Worm (Caenorhabditis elegans) whole organism, L1 larva: ENCODE results near the gene F59E12.17.

Source experiments
- C04F5.9 ChIP-seq: sonication (generic microtip); optimal IDR thresholded peaks from 2 replicates; lab custom pipeline; 2016; ENCODE audit warnings: missing genetic modification characterization, missing compliant biosample characterization
- C34B4.2 ChIP-seq: sonication (generic microtip); optimal IDR thresholded peaks from 2 replicates; lab custom pipeline; 2017; ENCODE audit warnings: mild to moderate bottlenecking, missing genetic modification characterization, missing compliant biosample characterization
- F16B12.6 ChIP-seq: fragments of 150-350 bp; optimal IDR thresholded peaks from 2 replicates; lab custom pipeline; 2014; ENCODE audit warnings: missing biosample characterization, missing genetic modification characterization
- Y116A8C.19 ChIP-seq: sonication (generic microtip); optimal IDR thresholded peaks from 2 replicates; lab custom pipeline; 2016; ENCODE audit warnings: missing compliant biosample characterization, missing genetic modification characterization, borderline replicate concordance
- aha-1 ChIP-seq: fragments of 150-350 bp; optimal IDR thresholded peaks from 2 replicates; lab custom pipeline; 2014; ENCODE audit warnings: missing biosample characterization, missing genetic modification characterization
- aly-2 ChIP-seq: fragments of 150-350 bp; optimal IDR thresholded peaks from 2 replicates; lab custom pipeline; 2014; ENCODE audit warnings: missing biosample characterization, missing genetic modification characterization
- ama-1 ChIP-seq: fragments of 150-350 bp; optimal IDR thresholded peaks from 2 replicates; lab custom pipeline; 2014
- ceh-63 ChIP-seq: fragments of 200-800 bp; sonication (Bioruptor generic); optimal IDR thresholded peaks from 2 replicates; lab custom pipeline; 2018; ENCODE audit warnings: mild to moderate bottlenecking, missing genetic modification characterization, missing compliant biosample characterization
- ceh-8 ChIP-seq: fragments of 200-800 bp; sonication (Bioruptor generic); optimal IDR thresholded peaks from 2 replicates; lab custom pipeline; 2018; ENCODE audit warnings: mild to moderate bottlenecking, missing genetic modification characterization, moderate library complexity, missing compliant biosample characterization
- ces-1 ChIP-seq: fragments of 150-350 bp; optimal IDR thresholded peaks from 2 replicates; lab custom pipeline; 2014; ENCODE audit warnings: missing biosample characterization, missing genetic modification reagents, missing genetic modification characterization
- dpl-1 ChIP-seq, 3 experiments: fragments of 150-350 bp in 2 of 3; sonication (generic microtip) in 1 of 3; optimal IDR thresholded peaks; 2 replicates each; lab custom pipeline; 2014 to 2017; ENCODE audit warnings: missing biosample characterization in 3 of 3, missing genetic modification characterization in 3 of 3, missing genetic modification reagents in 3 of 3
- dsc-1 ChIP-seq: sonication (generic microtip); optimal IDR thresholded peaks from 2 replicates; lab custom pipeline; 2016; ENCODE audit warnings: mild to moderate bottlenecking, missing genetic modification characterization, missing compliant biosample characterization
- egl-27 ChIP-seq, 2 experiments: fragments of 150-350 bp in 1 of 2; sonication (generic microtip); optimal IDR thresholded peaks; 3 replicates each; lab custom pipeline; 2017 to 2018; ENCODE audit warnings: missing biosample characterization in 2 of 2, missing genetic modification characterization in 2 of 2, missing genetic modification reagents in 2 of 2
- fkh-10 ChIP-seq: sonication (generic microtip); optimal IDR thresholded peaks from 2 replicates; lab custom pipeline; 2017; ENCODE audit warnings: missing biosample characterization, missing genetic modification reagents, missing genetic modification characterization
- fkh-4 ChIP-seq: sonication (generic microtip); optimal IDR thresholded peaks from 2 replicates; lab custom pipeline; 2016; ENCODE audit warnings: missing compliant biosample characterization, missing genetic modification characterization, borderline replicate concordance
- fkh-8 ChIP-seq: sonication (generic microtip); optimal IDR thresholded peaks from 2 replicates; lab custom pipeline; 2016; ENCODE audit warnings: mild to moderate bottlenecking, missing genetic modification characterization, missing compliant biosample characterization
- fos-1 ChIP-seq: fragments of 150-350 bp; optimal IDR thresholded peaks from 2 replicates; lab custom pipeline; 2014; ENCODE audit warnings: missing biosample characterization, missing genetic modification characterization
- grh-1 ChIP-seq: fragments of 200-800 bp; sonication (Bioruptor generic); IDR thresholded peaks from 2 replicates; pipeline ENCODE4 v1.3.6; 2022; ENCODE audit warnings: missing genetic modification reagents, missing genetic modification characterization, missing compliant biosample characterization
- irx-1 ChIP-seq: sonication (generic microtip); optimal IDR thresholded peaks from 2 replicates; lab custom pipeline; 2016; ENCODE audit warnings: missing genetic modification characterization, missing compliant biosample characterization
- jun-1 ChIP-seq: fragments of 150-350 bp; optimal IDR thresholded peaks from 2 replicates; lab custom pipeline; 2014; ENCODE audit warnings: missing biosample characterization, missing genetic modification reagents, missing genetic modification characterization
- lin-13 ChIP-seq: fragments of 150-350 bp; optimal IDR thresholded peaks from 2 replicates; lab custom pipeline; 2014; ENCODE audit warnings: missing biosample characterization, missing genetic modification reagents, missing genetic modification characterization
- lin-14 ChIP-seq: fragments of 200-800 bp; sonication (Bioruptor generic); optimal IDR thresholded peaks from 2 replicates; lab custom pipeline; 2018; ENCODE audit warnings: mild to moderate bottlenecking, missing genetic modification characterization, moderate library complexity, missing compliant biosample characterization
- lin-15B ChIP-seq: fragments of 150-350 bp; sonication (generic microtip); optimal IDR thresholded peaks from 3 replicates; lab custom pipeline; 2014; ENCODE audit warnings: missing biosample characterization, missing genetic modification characterization
- lin-35 ChIP-seq, 2 experiments: fragments of 150-350 bp; optimal IDR thresholded peaks; 2 replicates each; lab custom pipeline; 2014; ENCODE audit warnings: missing biosample characterization in 2 of 2, missing genetic modification characterization in 2 of 2, missing genetic modification reagents in 2 of 2
- lin-39 ChIP-seq: fragments of 150-350 bp; optimal IDR thresholded peaks from 2 replicates; lab custom pipeline; 2014; ENCODE audit warnings: missing biosample characterization, missing genetic modification reagents, missing genetic modification characterization
- lir-3 ChIP-seq: sonication (generic microtip); optimal IDR thresholded peaks from 2 replicates; lab custom pipeline; 2016; ENCODE audit warnings: mild to moderate bottlenecking, missing genetic modification characterization, moderate library complexity, missing compliant biosample characterization; ENCODE audit not compliant: poor library complexity
- lsy-2 ChIP-seq, 2 experiments: fragments of 150-350 bp; optimal IDR thresholded peaks; 2 replicates each; lab custom pipeline; 2014; ENCODE audit warnings: missing biosample characterization in 2 of 2, missing genetic modification characterization in 2 of 2
- mab-9 ChIP-seq: fragments of 200-800 bp; sonication (Bioruptor generic); IDR thresholded peaks from 2 replicates; pipeline ENCODE4 v1.3.6; 2022; ENCODE audit warnings: missing genetic modification reagents, missing genetic modification characterization, missing compliant biosample characterization
- nhr-237 ChIP-seq: fragments of 150-350 bp; optimal IDR thresholded peaks from 2 replicates; lab custom pipeline; 2014; ENCODE audit warnings: missing biosample characterization, missing genetic modification characterization
- nhr-28 ChIP-seq: fragments of 150-350 bp; optimal IDR thresholded peaks from 2 replicates; lab custom pipeline; 2014; ENCODE audit warnings: missing biosample characterization, missing genetic modification characterization
- nhr-71 ChIP-seq: sonication (generic microtip); optimal IDR thresholded peaks from 2 replicates; lab custom pipeline; 2016; ENCODE audit warnings: mild to moderate bottlenecking, missing genetic modification characterization, moderate library complexity, missing compliant biosample characterization
- nhr-84 ChIP-seq: sonication (generic microtip); optimal IDR thresholded peaks from 2 replicates; lab custom pipeline; 2017; ENCODE audit warnings: missing biosample characterization, missing genetic modification characterization
- nhr-90 ChIP-seq: sonication (generic microtip); optimal IDR thresholded peaks from 2 replicates; lab custom pipeline; 2016; ENCODE audit warnings: mild to moderate bottlenecking, missing genetic modification characterization, missing compliant biosample characterization; ENCODE audit not compliant: poor library complexity
- pag-3 ChIP-seq: sonication (generic microtip); optimal IDR thresholded peaks from 2 replicates; lab custom pipeline; 2017; ENCODE audit warnings: missing genetic modification characterization, mild to moderate bottlenecking, missing compliant biosample characterization, antibody characterized with exemption, borderline replicate concordance; ENCODE audit not compliant: insufficient read depth
- pax-3 ChIP-seq: fragments of 200-800 bp; sonication (Bioruptor generic); optimal IDR thresholded peaks from 2 replicates; lab custom pipeline; 2018; ENCODE audit warnings: mild to moderate bottlenecking, missing genetic modification characterization, moderate library complexity, missing compliant biosample characterization
- rnt-1 ChIP-seq: sonication (generic microtip); optimal IDR thresholded peaks from 2 replicates; lab custom pipeline; 2016; ENCODE audit warnings: mild to moderate bottlenecking, missing genetic modification characterization, moderate library complexity, missing compliant biosample characterization
- skn-1 ChIP-seq: fragments of 150-350 bp; optimal IDR thresholded peaks from 2 replicates; lab custom pipeline; 2014; ENCODE audit warnings: missing biosample characterization, missing genetic modification characterization
- snpc-4 ChIP-seq: fragments of 150-350 bp; optimal IDR thresholded peaks from 2 replicates; lab custom pipeline; 2014; ENCODE audit warnings: missing biosample characterization, missing genetic modification characterization
- sptf-1 ChIP-seq: fragments of 150-350 bp; optimal IDR thresholded peaks from 2 replicates; lab custom pipeline; 2014; ENCODE audit warnings: missing biosample characterization, missing genetic modification characterization
- sup-37 ChIP-seq: fragments of 200-800 bp; sonication (Bioruptor generic); optimal IDR thresholded peaks from 2 replicates; lab custom pipeline; 2018; ENCODE audit warnings: mild to moderate bottlenecking, missing genetic modification characterization, missing compliant biosample characterization
- swsn-7 ChIP-seq: sonication (generic microtip); optimal IDR thresholded peaks from 2 replicates; lab custom pipeline; 2016; ENCODE audit warnings: missing genetic modification characterization, missing compliant biosample characterization
- tbx-2 ChIP-seq: sonication (generic microtip); optimal IDR thresholded peaks from 2 replicates; lab custom pipeline; 2016; ENCODE audit warnings: missing genetic modification characterization, missing compliant biosample characterization
- unc-130 ChIP-seq: fragments of 150-350 bp; optimal IDR thresholded peaks from 2 replicates; lab custom pipeline; 2017; ENCODE audit warnings: missing biosample characterization, missing genetic modification characterization, inconsistent platforms
- unc-30 ChIP-seq: sonication (generic microtip); optimal IDR thresholded peaks from 2 replicates; lab custom pipeline; 2017; ENCODE audit warnings: missing biosample characterization, missing genetic modification characterization
- unc-86 ChIP-seq: sonication (generic microtip); optimal IDR thresholded peaks from 2 replicates; lab custom pipeline; 2016; ENCODE audit warnings: missing genetic modification characterization, missing compliant biosample characterization
- unc-98 ChIP-seq: fragments of 200-800 bp; sonication (Bioruptor generic); IDR thresholded peaks from 2 replicates; pipeline ENCODE4 v1.3.6; 2022; ENCODE audit warnings: missing genetic modification characterization, missing compliant biosample characterization
- vab-15 ChIP-seq: sonication (generic microtip); optimal IDR thresholded peaks from 2 replicates; lab custom pipeline; 2017; ENCODE audit warnings: missing genotype, mild to moderate bottlenecking, missing genetic modification characterization, missing compliant biosample characterization
- xbp-1 ChIP-seq: sonication (generic microtip); optimal IDR thresholded peaks from 2 replicates; lab custom pipeline; 2016; ENCODE audit warnings: missing genetic modification characterization, missing compliant biosample characterization
- zag-1 ChIP-seq: fragments of 150-350 bp; optimal IDR thresholded peaks from 2 replicates; lab custom pipeline; 2014; ENCODE audit warnings: missing biosample characterization, missing genetic modification characterization

Gene F59E12.17

DNA sequence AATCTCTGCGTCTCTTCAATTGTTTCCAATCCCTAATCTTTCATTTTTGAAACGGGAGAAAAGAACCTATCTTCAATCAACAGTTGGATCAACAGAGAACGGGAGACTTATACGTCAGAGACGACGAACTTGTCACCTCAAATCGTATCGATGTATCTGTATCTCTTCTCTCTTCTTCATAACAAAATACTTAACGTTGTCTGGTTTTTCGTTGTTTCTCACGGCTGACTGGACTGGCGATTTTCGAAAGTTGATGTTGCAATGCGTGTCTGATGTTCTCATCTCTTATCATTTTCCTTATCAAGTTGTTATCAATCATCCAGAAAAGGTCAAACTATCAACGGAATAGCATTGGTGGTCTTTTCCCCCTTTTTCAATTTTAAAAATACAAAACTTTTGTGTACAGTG lies 43.7 kb downstream of the F59E12.17 start (continued):
- TF ChIP-seq aha-1 (tag; lab: Kevin White, UChicago) = no peak
- TF ChIP-seq nhr-90 (tag; lab: Kevin White, UChicago) = peak; percentile 72
- peak; percentile 82 for TF ChIP-seq grh-1 (GFP tag; lab: Robert Waterston, UW)
- peak; percentile 31 to 72 for TF ChIP-seq lsy-2 (tag; optimal IDR thresholded peaks at IDR 0.05; lab: Kevin White, UChicago)
- TF ChIP-seq lin-35 (GFP tag; optimal IDR thresholded peaks at IDR 0.05; lab: Kevin White, UChicago) = peak in 1 of 2 experiments; percentile 66
- no peak for TF ChIP-seq pag-3 (tag; lab: Kevin White, UChicago)
- no peak for TF ChIP-seq fkh-10
- TF ChIP-seq lin-13 (GFP tag; lab: Kevin White, UChicago) = peak; percentile 3
- TF ChIP-seq ceh-8 (GFP tag; lab: Kevin White, UChicago) = no peak
- no peak for TF ChIP-seq nhr-84 (tag; lab: Kevin White, UChicago)
- peak; percentile 35 for TF ChIP-seq jun-1 (tag; lab: Kevin White, UChicago)
- peak; percentile 93 for TF ChIP-seq lin-14 (GFP tag; lab: Kevin White, UChicago)
- TF ChIP-seq sup-37 (GFP tag; lab: Kevin White, UChicago) = no peak
- no peak for TF ChIP-seq unc-98 (GFP tag; lab: Robert Waterston, UW)
- TF ChIP-seq aly-2 (tag; lab: Kevin White, UChicago) = no peak
- no peak for TF ChIP-seq C04F5.9
- TF ChIP-seq swsn-7 (tag; lab: Kevin White, UChicago) = no peak
- TF ChIP-seq C34B4.2 (tag; lab: Kevin White, UChicago) = no peak
- no peak for TF ChIP-seq unc-86 (tag; lab: Kevin White, UChicago)
- TF ChIP-seq mab-9 (GFP tag; lab: Robert Waterston, UW) = no peak
- TF ChIP-seq vab-15 (tag; lab: Kevin White, UChicago) = no peak
- TF ChIP-seq xbp-1 (tag; lab: Kevin White, UChicago) = peak; percentile 13
- TF ChIP-seq Y116A8C.19 = no peak
- TF ChIP-seq dsc-1 (tag; lab: Kevin White, UChicago) = no peak
- no peak for TF ChIP-seq ceh-63 (GFP tag; lab: Kevin White, UChicago)
- TF ChIP-seq skn-1 (tag; lab: Kevin White, UChicago) = no peak
- no peak for TF ChIP-seq ces-1 (GFP tag; lab: Kevin White, UChicago)
- no peak for TF ChIP-seq sptf-1 (tag; lab: Kevin White, UChicago)
- no peak for TF ChIP-seq rnt-1 (tag; lab: Kevin White, UChicago)
- TF ChIP-seq fkh-4 (tag; lab: Kevin White, UChicago) = no peak
- no peak for TF ChIP-seq lin-39 (tag; lab: Kevin White, UChicago)
- TF ChIP-seq fos-1 = no peak
- peak; percentile 87 for TF ChIP-seq nhr-71
- peak; percentile 74 for TF ChIP-seq tbx-2 (tag; lab: Kevin White, UChicago)
- peak in 2 of 3 experiments; percentile 5 to 30 for TF ChIP-seq dpl-1 (GFP tag; optimal IDR thresholded peaks at IDR 0.05; lab: Kevin White, UChicago)
- TF ChIP-seq nhr-237 (tag; lab: Kevin White, UChicago) = peak; percentile 31
- TF ChIP-seq zag-1 (tag; lab: Kevin White, UChicago) = no peak
- TF ChIP-seq snpc-4 (tag; lab: Kevin White, UChicago) = peak; percentile 3
- no peak for TF ChIP-seq fkh-8 (tag; lab: Kevin White, UChicago)
- no peak for TF ChIP-seq unc-130 (tag; lab: Kevin White, UChicago)
- no peak for TF ChIP-seq nhr-28 (tag; lab: Kevin White, UChicago)
- TF ChIP-seq lir-3 (tag; lab: Kevin White, UChicago) = no peak
- peak in 1 of 2 experiments; percentile 66 for TF ChIP-seq egl-27 (tag; optimal IDR thresholded peaks at IDR 0.05; lab: Kevin White, UChicago)
- TF ChIP-seq lin-15B (tag; lab: Kevin White, UChicago) = no peak
- no peak for TF ChIP-seq ama-1 (lab: Kevin White, UChicago)
- no peak for TF ChIP-seq unc-30 (tag; lab: Kevin White, UChicago)
- TF ChIP-seq irx-1 (tag; lab: Kevin White, UChicago) = peak; percentile 56
- TF ChIP-seq pax-3 (tag; lab: Kevin White, UChicago) = no peak
- no peak for TF ChIP-seq F16B12.6
